Worm (Caenorhabditis elegans) whole organism, L1 larva: ENCODE measurements around the gene R12A1.3.

Experiments
- C34B4.2 ChIP-seq: sonication (generic microtip); optimal IDR thresholded peaks from 2 replicates; lab custom pipeline; 2017; ENCODE audit warnings: mild to moderate bottlenecking, missing genetic modification characterization, missing compliant biosample characterization
- aha-1 ChIP-seq: fragments of 150-350 bp; optimal IDR thresholded peaks from 2 replicates; lab custom pipeline; 2014; ENCODE audit warnings: missing biosample characterization, missing genetic modification characterization
- alr-1 ChIP-seq: fragments of 200-800 bp; sonication (Bioruptor generic); optimal IDR thresholded peaks from 2 replicates; lab custom pipeline; 2018; ENCODE audit warnings: borderline replicate concordance, mild to moderate bottlenecking, missing genetic modification characterization, missing compliant biosample characterization
- ama-1 ChIP-seq: fragments of 150-350 bp; optimal IDR thresholded peaks from 2 replicates; lab custom pipeline; 2014
- ceh-82 ChIP-seq, 3 experiments: fragments of 150-350 bp in 1 of 3; sonication (generic microtip) in 2 of 3; optimal IDR thresholded peaks; 2 replicates each; lab custom pipeline; 2014 to 2017; ENCODE audit warnings: missing biosample characterization in 3 of 3, missing genetic modification characterization in 3 of 3
- dpl-1 ChIP-seq, 3 experiments: fragments of 150-350 bp in 2 of 3; sonication (generic microtip) in 1 of 3; optimal IDR thresholded peaks; 2 replicates each; lab custom pipeline; 2014 to 2017; ENCODE audit warnings: missing biosample characterization in 3 of 3, missing genetic modification characterization in 3 of 3, missing genetic modification reagents in 3 of 3
- dsc-1 ChIP-seq: sonication (generic microtip); optimal IDR thresholded peaks from 2 replicates; lab custom pipeline; 2016; ENCODE audit warnings: mild to moderate bottlenecking, missing genetic modification characterization, missing compliant biosample characterization
- efl-1 ChIP-seq, 4 experiments: fragments of 150-350 bp; optimal IDR thresholded peaks in 3 of 4; peaks in 1 of 4; 1 replicate in 1 of 4; 2 replicates in 3 of 4; lab custom pipeline; 2014; ENCODE audit warnings: missing biosample characterization in 2 of 4, missing genetic modification characterization in 2 of 4, missing genetic modification reagents in 2 of 4
- egl-27 ChIP-seq, 2 experiments: fragments of 150-350 bp in 1 of 2; sonication (generic microtip); optimal IDR thresholded peaks; 3 replicates each; lab custom pipeline; 2017 to 2018; ENCODE audit warnings: missing biosample characterization in 2 of 2, missing genetic modification characterization in 2 of 2, missing genetic modification reagents in 2 of 2
- elt-2 ChIP-seq: sonication (generic microtip); optimal IDR thresholded peaks from 2 replicates; lab custom pipeline; 2016; ENCODE audit warnings: missing genetic modification characterization, mild to moderate bottlenecking, inconsistent platforms, missing compliant biosample characterization, missing genetic modification reagents
- fkh-4 ChIP-seq: sonication (generic microtip); optimal IDR thresholded peaks from 2 replicates; lab custom pipeline; 2016; ENCODE audit warnings: missing compliant biosample characterization, missing genetic modification characterization, borderline replicate concordance
- fkh-8 ChIP-seq: sonication (generic microtip); optimal IDR thresholded peaks from 2 replicates; lab custom pipeline; 2016; ENCODE audit warnings: mild to moderate bottlenecking, missing genetic modification characterization, missing compliant biosample characterization
- jun-1 ChIP-seq: fragments of 150-350 bp; optimal IDR thresholded peaks from 2 replicates; lab custom pipeline; 2014; ENCODE audit warnings: missing biosample characterization, missing genetic modification reagents, missing genetic modification characterization
- lin-15B ChIP-seq: fragments of 150-350 bp; sonication (generic microtip); optimal IDR thresholded peaks from 3 replicates; lab custom pipeline; 2014; ENCODE audit warnings: missing biosample characterization, missing genetic modification characterization
- lsy-2 ChIP-seq, 2 experiments: fragments of 150-350 bp; optimal IDR thresholded peaks; 2 replicates each; lab custom pipeline; 2014; ENCODE audit warnings: missing biosample characterization in 2 of 2, missing genetic modification characterization in 2 of 2
- nhr-11 ChIP-seq: fragments of 150-350 bp; optimal IDR thresholded peaks from 2 replicates; lab custom pipeline; 2014; ENCODE audit warnings: missing biosample characterization, missing genetic modification characterization
- nhr-12 ChIP-seq: sonication (generic microtip); optimal IDR thresholded peaks from 2 replicates; lab custom pipeline; 2017; ENCODE audit warnings: missing biosample characterization, missing genetic modification characterization
- nhr-19 ChIP-seq: fragments of 200-800 bp; sonication (Bioruptor generic); conservative IDR thresholded peaks from 2 replicates; pipeline ENCODE4 v1.3.6; 2022; ENCODE audit warnings: missing genetic modification characterization, missing compliant biosample characterization
- nhr-237 ChIP-seq: fragments of 150-350 bp; optimal IDR thresholded peaks from 2 replicates; lab custom pipeline; 2014; ENCODE audit warnings: missing biosample characterization, missing genetic modification characterization
- nhr-85 ChIP-seq: sonication (generic microtip); peaks from one replicate; lab custom pipeline; 2016; ENCODE audit warnings: missing genetic modification characterization, inconsistent platforms, missing compliant biosample characterization
- pag-3 ChIP-seq: sonication (generic microtip); optimal IDR thresholded peaks from 2 replicates; lab custom pipeline; 2017; ENCODE audit warnings: missing genetic modification characterization, mild to moderate bottlenecking, missing compliant biosample characterization, antibody characterized with exemption, borderline replicate concordance; ENCODE audit not compliant: insufficient read depth
- skn-1 ChIP-seq: fragments of 150-350 bp; optimal IDR thresholded peaks from 2 replicates; lab custom pipeline; 2014; ENCODE audit warnings: missing biosample characterization, missing genetic modification characterization
- snpc-4 ChIP-seq: fragments of 150-350 bp; optimal IDR thresholded peaks from 2 replicates; lab custom pipeline; 2014; ENCODE audit warnings: missing biosample characterization, missing genetic modification characterization
- snu-23 ChIP-seq: sonication (generic microtip); optimal IDR thresholded peaks from 2 replicates; lab custom pipeline; 2016; ENCODE audit warnings: missing genetic modification characterization, missing compliant biosample characterization
- sptf-1 ChIP-seq: fragments of 150-350 bp; optimal IDR thresholded peaks from 2 replicates; lab custom pipeline; 2014; ENCODE audit warnings: missing biosample characterization, missing genetic modification characterization
- sup-37 ChIP-seq: fragments of 200-800 bp; sonication (Bioruptor generic); optimal IDR thresholded peaks from 2 replicates; lab custom pipeline; 2018; ENCODE audit warnings: mild to moderate bottlenecking, missing genetic modification characterization, missing compliant biosample characterization
- swsn-7 ChIP-seq: sonication (generic microtip); optimal IDR thresholded peaks from 2 replicates; lab custom pipeline; 2016; ENCODE audit warnings: missing genetic modification characterization, missing compliant biosample characterization
- unc-130 ChIP-seq: fragments of 150-350 bp; optimal IDR thresholded peaks from 2 replicates; lab custom pipeline; 2017; ENCODE audit warnings: missing biosample characterization, missing genetic modification characterization, inconsistent platforms
- unc-86 ChIP-seq: sonication (generic microtip); optimal IDR thresholded peaks from 2 replicates; lab custom pipeline; 2016; ENCODE audit warnings: missing genetic modification characterization, missing compliant biosample characterization
- vab-15 ChIP-seq: sonication (generic microtip); optimal IDR thresholded peaks from 2 replicates; lab custom pipeline; 2017; ENCODE audit warnings: missing genotype, mild to moderate bottlenecking, missing genetic modification characterization, missing compliant biosample characterization
- ztf-4 ChIP-seq: fragments of 150-350 bp; optimal IDR thresholded peaks from 2 replicates; lab custom pipeline; 2014; ENCODE audit warnings: missing biosample characterization, missing genetic modification characterization

The R12A1.3 gene

ce11 chrV:1383206-1383908, 42.2 kb downstream of the R12A1.3 start, which contains the start of gene rga-4 (continued):
- no peak for TF ChIP-seq aha-1 (tag; lab: Kevin White, UChicago)
- peak; percentile 31 for TF ChIP-seq unc-130
- TF ChIP-seq efl-1 (optimal IDR thresholded peaks at IDR 0.05; lab: Kevin White, UChicago): peak; percentile 49 to 71
- TF ChIP-seq efl-1 (GFP tag; optimal IDR thresholded peaks at IDR 0.05 in 1 of 2; lab: Kevin White, UChicago): peak; percentile 83 to 98
- TF ChIP-seq dpl-1 (GFP tag; optimal IDR thresholded peaks at IDR 0.05; lab: Kevin White, UChicago): peak; percentile 66 to 81 (median 74)
- no peak for TF ChIP-seq lin-15B (tag; lab: Kevin White, UChicago)
- peak; percentile 40 for TF ChIP-seq unc-86 (tag; lab: Kevin White, UChicago)
- peak; percentile 46 for TF ChIP-seq swsn-7
- no peak for TF ChIP-seq fkh-8
- no peak for TF ChIP-seq sup-37 (GFP tag; lab: Kevin White, UChicago)
- no peak for TF ChIP-seq pag-3
- no peak for TF ChIP-seq egl-27 (tag; optimal IDR thresholded peaks at IDR 0.05; lab: Kevin White, UChicago)
- TF ChIP-seq vab-15 (tag; lab: Kevin White, UChicago): peak; percentile 75
- no peak for TF ChIP-seq jun-1 (tag; lab: Kevin White, UChicago)
- peak in 1 of 3 experiments; percentile 12 for TF ChIP-seq ceh-82 (tag; optimal IDR thresholded peaks at IDR 0.05; lab: Kevin White, UChicago)
- TF ChIP-seq snu-23 (GFP tag; lab: Kevin White, UChicago): peak; percentile 53
- TF ChIP-seq, all 84 proteins: peak for 25

ce11 chrV:1378010-1378409, 47.6 kb downstream of the R12A1.3 start:
- TF ChIP-seq snpc-4 (tag; lab: Kevin White, UChicago): no peak

- TF ChIP-seq nhr-12 (tag; lab: Kevin White, UChicago) (no peak), skn-1 (no peak), alr-1 (tag; lab: Kevin White, UChicago) (no peak), elt-2 (tag; lab: Kevin White, UChicago) (no peak), nhr-19 (GFP tag; lab: Robert Waterston, UW) (no peak), C34B4.2 (tag; lab: Kevin White, UChicago) (no peak), ama-1 (lab: Kevin White, UChicago) (no peak), nhr-237 (tag; lab: Kevin White, UChicago) (no peak), fkh-4 (no peak), nhr-85 (tag; lab: Kevin White, UChicago) (no peak), nhr-11 (tag; lab: Kevin White, UChicago) (no peak), ceh-82 (tag; optimal IDR thresholded peaks at IDR 0.05; lab: Kevin White, UChicago) (no peak), lsy-2 (tag; optimal IDR thresholded peaks at IDR 0.05; lab: Kevin White, UChicago) (no peak), sptf-1 (tag; lab: Kevin White, UChicago) (no peak), dsc-1 (no peak), ztf-4 (tag; lab: Kevin White, UChicago) (no peak), vab-15 (tag; lab: Kevin White, UChicago) (no peak)
- TF ChIP-seq, all 84 proteins: peak for 0
Measured at ce11 chrV:1375007-1375406, 50.6 kb downstream of the R12A1.3 start.
